Fruit fly (Drosophila melanogaster) whole organism, wandering third instar larva: ENCODE measurements around the gene Nagk.

ENCODE experiments used
- Abd-B ChIP-seq: fragments of >200 bp; optimal IDR thresholded peaks from 2 replicates; lab custom pipeline; 2017; ENCODE audit warnings: missing biosample characterization, missing genetic modification characterization
- CG9705 ChIP-seq: fragments of 200-800 bp; sonication (Bioruptor generic); optimal IDR thresholded peaks from 2 replicates; lab custom pipeline; 2018; ENCODE audit warnings: missing biosample characterization, mild to moderate bottlenecking, missing genetic modification characterization
- Dfd ChIP-seq: fragments of >200 bp; optimal IDR thresholded peaks from 2 replicates; lab custom pipeline; 2017; ENCODE audit warnings: missing biosample characterization, missing genetic modification characterization
- Dif ChIP-seq: fragments of 200-275, 200-300 bp; sonication (Bioruptor generic); optimal IDR thresholded peaks from 2 replicates; lab custom pipeline; 2018; ENCODE audit warnings: missing biosample characterization, missing genetic modification characterization; ENCODE audit not compliant: partially characterized antibody
- HLH106 ChIP-seq: fragments of 200-800 bp; optimal IDR thresholded peaks from 3 replicates; lab custom pipeline; 2019; ENCODE audit warnings: missing biosample characterization, mild to moderate bottlenecking, missing genetic modification characterization, moderate library complexity
- Hnf4 ChIP-seq: fragments of 200-800 bp; sonication (Bioruptor generic); optimal IDR thresholded peaks from 2 replicates; lab custom pipeline; 2016; ENCODE audit warnings: missing biosample characterization, mild to moderate bottlenecking, missing genetic modification characterization
- Hr78 ChIP-seq: fragments of >200 bp; optimal IDR thresholded peaks from 2 replicates; lab custom pipeline; 2017; ENCODE audit warnings: missing biosample characterization, missing genetic modification characterization
- Hr83 ChIP-seq: fragments of 200-300 bp; sonication (Bioruptor generic); optimal IDR thresholded peaks from 2 replicates; lab custom pipeline; 2016; ENCODE audit warnings: missing biosample characterization, mild to moderate bottlenecking, missing genetic modification characterization, moderate library complexity; ENCODE audit not compliant: poor library complexity, severe bottlenecking
- Jra ChIP-seq: sonication (Bioruptor generic); optimal IDR thresholded peaks from 2 replicates; lab custom pipeline; 2016; ENCODE audit warnings: missing biosample characterization, missing genetic modification characterization
- Mio ChIP-seq: sonication (Bioruptor generic); optimal IDR thresholded peaks from 2 replicates; lab custom pipeline; 2016; ENCODE audit warnings: missing biosample characterization, missing genetic modification characterization
- N ChIP-seq: fragments of >200 bp; optimal IDR thresholded peaks from 2 replicates; lab custom pipeline; 2018; ENCODE audit warnings: missing biosample characterization, missing external identifiers, missing genetic modification characterization
- OdsH ChIP-seq: fragments of 200-800 bp; sonication (Bioruptor generic); optimal IDR thresholded peaks from 2 replicates; lab custom pipeline; 2016; ENCODE audit warnings: missing biosample characterization, mild to moderate bottlenecking, missing genetic modification characterization
- Rel ChIP-seq, 2 experiments: fragments of 200-800 bp; sonication (Bioruptor generic) in 1 of 2; optimal IDR thresholded peaks; 2 replicates in 1 of 2; 3 replicates in 1 of 2; lab custom pipeline; 2016 to 2019; ENCODE audit warnings: mild to moderate bottlenecking in 2 of 2, missing biosample characterization in 2 of 2, missing genetic modification characterization in 2 of 2, moderate library complexity in 1 of 2
- Sp1 ChIP-seq: fragments of 200-800 bp; sonication (Bioruptor generic); optimal IDR thresholded peaks from 3 replicates; lab custom pipeline; 2019; ENCODE audit warnings: missing biosample characterization, mild to moderate bottlenecking, missing genetic modification characterization, moderate library complexity
- Vsx2 ChIP-seq: fragments of 200-300, 225-300 bp; sonication (Bioruptor generic); optimal IDR thresholded peaks from 2 replicates; lab custom pipeline; 2018; ENCODE audit warnings: missing biosample characterization, missing genetic modification characterization; ENCODE audit not compliant: partially characterized antibody
- br ChIP-seq: fragments of 200-800 bp; sonication (Bioruptor generic); optimal IDR thresholded peaks from 2 replicates; lab custom pipeline; 2016; ENCODE audit warnings: missing biosample characterization, missing genetic modification characterization
- brk ChIP-seq: fragments of 200-800 bp; sonication (Bioruptor generic); optimal IDR thresholded peaks from 2 replicates; lab custom pipeline; 2016; ENCODE audit warnings: missing biosample characterization, mild to moderate bottlenecking, missing genetic modification characterization
- dl ChIP-seq, 2 experiments: fragments of 175-275, 200-275 bp in 1 of 2; fragments of 200-275 bp in 1 of 2; sonication (Bioruptor generic); optimal IDR thresholded peaks; lab custom pipeline; 2018; ENCODE audit warnings: mild to moderate bottlenecking in 2 of 2, missing biosample characterization in 2 of 2, missing genetic modification characterization in 2 of 2, moderate library complexity in 2 of 2; ENCODE audit not compliant: partially characterized antibody in 2 of 2, insufficient read depth in 1 of 2
- ey ChIP-seq: fragments of 200-800 bp; sonication (Bioruptor generic); optimal IDR thresholded peaks from 2 replicates; lab custom pipeline; 2016; ENCODE audit warnings: missing biosample characterization, missing genetic modification characterization
- foxo ChIP-seq, 2 experiments: fragments of 200-800 bp; sonication (Bioruptor generic); optimal IDR thresholded peaks; 2 replicates in 1 of 2; 3 replicates in 1 of 2; lab custom pipeline; 2016 to 2017; ENCODE audit warnings: missing biosample characterization in 2 of 2, missing genetic modification characterization in 2 of 2
- h ChIP-seq: fragments of 200-800 bp; sonication (Bioruptor generic); optimal IDR thresholded peaks from 3 replicates; lab custom pipeline; 2016; ENCODE audit warnings: missing biosample characterization, mild to moderate bottlenecking, missing genetic modification characterization
- jim ChIP-seq: fragments of 175-275, 200-325 bp; sonication (Bioruptor generic); optimal IDR thresholded peaks from 2 replicates; lab custom pipeline; 2016; ENCODE audit warnings: missing biosample characterization, mild to moderate bottlenecking, missing genetic modification characterization
- lola ChIP-seq: fragments of >200 bp; optimal IDR thresholded peaks from 2 replicates; lab custom pipeline; 2017; ENCODE audit warnings: missing biosample characterization, missing genetic modification characterization
- psq ChIP-seq: fragments of 200-800 bp; sonication (Bioruptor generic); optimal IDR thresholded peaks from 3 replicates; lab custom pipeline; 2017; ENCODE audit warnings: missing biosample characterization, mild to moderate bottlenecking, missing genetic modification characterization, moderate library complexity
- rgr ChIP-seq: fragments of 200-800 bp; sonication (Bioruptor generic); optimal IDR thresholded peaks from 3 replicates; lab custom pipeline; 2016; ENCODE audit warnings: missing biosample characterization, mild to moderate bottlenecking, missing genetic modification characterization
- sage ChIP-seq: fragments of 200-800 bp; sonication (Bioruptor generic); optimal IDR thresholded peaks from 2 replicates; lab custom pipeline; 2016; ENCODE audit warnings: missing biosample characterization, mild to moderate bottlenecking, missing genetic modification characterization
- sv ChIP-seq: fragments of 200-800 bp; sonication (Bioruptor generic); optimal IDR thresholded peaks from 3 replicates; lab custom pipeline; 2016; ENCODE audit warnings: missing biosample characterization, missing genetic modification characterization
- tai ChIP-seq: sonication (Bioruptor generic); optimal IDR thresholded peaks from 2 replicates; lab custom pipeline; 2016; ENCODE audit warnings: missing biosample characterization, missing genetic modification characterization
- woc ChIP-seq: sonication (Bioruptor generic); optimal IDR thresholded peaks from 2 replicates; lab custom pipeline; 2016; ENCODE audit warnings: missing biosample characterization, mild to moderate bottlenecking, missing genetic modification characterization

Gene Nagk

DNA sequence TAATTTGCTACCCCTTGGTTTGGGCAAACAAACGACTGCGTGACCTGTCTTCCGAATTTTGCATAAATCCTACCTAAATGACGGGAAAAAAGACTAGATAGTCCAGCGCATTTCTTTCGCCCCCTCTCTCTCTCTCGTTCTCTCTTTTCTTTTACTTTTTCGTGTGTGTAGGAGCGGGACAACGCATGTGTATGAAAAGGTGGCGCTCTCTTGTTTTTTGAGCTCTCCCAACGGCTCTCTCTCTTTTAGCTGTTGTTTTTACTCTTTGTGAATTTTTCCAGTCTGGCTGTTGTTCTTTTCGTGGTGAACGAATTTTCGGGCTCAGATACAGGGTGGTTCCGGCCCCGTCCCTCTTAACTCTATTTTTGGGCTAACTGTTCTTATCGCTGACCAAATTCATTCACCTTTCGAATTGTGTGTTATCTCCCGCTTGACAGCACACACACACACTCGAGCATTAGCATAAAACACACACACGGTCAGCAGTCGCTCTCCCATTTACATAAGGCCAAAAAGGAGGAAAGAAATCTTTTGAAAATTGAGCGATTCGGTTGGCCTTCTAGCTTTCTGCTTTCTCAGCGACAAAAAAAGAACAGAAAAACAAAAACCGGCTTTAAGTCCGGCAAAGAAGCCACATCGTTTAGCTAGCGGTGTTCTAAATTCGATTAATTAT lies 51.4 kb downstream of the Nagk start:
- TF ChIP-seq Hr78 (no peak), OdsH (GFP tag; lab: Kevin White, UChicago) (peak; percentile 32), Sp1 (GFP tag; lab: Kevin White, UChicago) (peak; percentile 34), Dif (GFP tag; lab: Kevin White, UChicago) (peak; percentile 90), rgr (peak; percentile 8), h (GFP tag; lab: Kevin White, UChicago) (peak; percentile 24), psq (GFP tag; lab: Kevin White, UChicago) (peak; percentile 64), HLH106 (tag; lab: Kevin White, UChicago) (no peak), Vsx2 (GFP tag; lab: Kevin White, UChicago) (peak; percentile 70), dl (GFP tag; optimal IDR thresholded peaks at IDR 0.05; lab: Kevin White, UChicago; ENCODE audit: insufficient read depth in 1 of 2, partially characterized antibody in 2 of 2) (peak; percentile 86 to 92), br (GFP tag; lab: Kevin White, UChicago) (no peak), tai (no peak)

DNA sequence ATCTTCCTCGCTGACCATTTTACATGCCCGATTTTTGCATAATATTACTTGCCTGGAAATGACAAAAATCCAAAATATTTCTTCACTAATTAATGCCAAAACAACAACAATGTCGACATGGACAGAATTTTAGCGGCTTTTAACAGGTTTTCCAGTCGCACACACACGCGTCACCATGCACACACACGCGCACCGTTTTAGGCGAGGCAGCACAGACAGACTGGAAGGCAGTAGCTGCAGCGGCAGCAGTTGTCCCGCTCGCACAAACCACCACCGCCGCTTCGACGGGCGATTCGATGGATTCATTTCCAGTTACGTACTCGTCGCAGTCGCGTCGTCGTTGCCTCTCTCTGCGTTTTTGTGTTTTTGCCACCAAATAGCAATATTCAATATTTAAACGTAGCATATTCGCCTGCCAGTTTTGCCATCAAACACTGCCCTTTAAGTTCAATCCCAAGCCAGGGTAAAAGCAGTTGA lies 52.4 kb downstream of the Nagk start, which contains the start of gene CG45218:
TSS of gene CG45218 (minus strand) at position 158 of the 477 bp plus-strand sequence.
- no peak for TF ChIP-seq sv (GFP tag; lab: Kevin White, UChicago)
- peak in 1 of 2 experiments; percentile 7 for TF ChIP-seq dl (GFP tag; optimal IDR thresholded peaks at IDR 0.05; lab: Kevin White, UChicago; ENCODE audit: insufficient read depth in 1 of 2, partially characterized antibody in 2 of 2)
- TF ChIP-seq Rel (GFP tag; optimal IDR thresholded peaks at IDR 0.05; lab: Kevin White, UChicago) = no peak
- no peak for TF ChIP-seq Rel (tag; optimal IDR thresholded peaks at IDR 0.05; lab: Kevin White, UChicago)
- TF ChIP-seq br (GFP tag; lab: Kevin White, UChicago) = peak; percentile 46
- TF ChIP-seq brk (GFP tag; lab: Kevin White, UChicago) = no peak
- peak in 1 of 2 experiments; percentile 23 for TF ChIP-seq foxo (GFP tag; optimal IDR thresholded peaks at IDR 0.05; lab: Kevin White, UChicago)
- peak; percentile 78 for TF ChIP-seq Hr83 (GFP tag; lab: Kevin White, UChicago)
- peak; percentile 45 for TF ChIP-seq N (GFP tag; lab: Kevin White, UChicago)
- TF ChIP-seq Vsx2 (GFP tag; lab: Kevin White, UChicago) = peak; percentile 21
- TF ChIP-seq OdsH (GFP tag; lab: Kevin White, UChicago) = peak; percentile 19
- no peak for TF ChIP-seq Abd-B (GFP tag; lab: Kevin White, UChicago)
- no peak for TF ChIP-seq woc (GFP tag; lab: Kevin White, UChicago)
- peak; percentile 68 for TF ChIP-seq h (GFP tag; lab: Kevin White, UChicago)
- TF ChIP-seq Dfd = no peak
- TF ChIP-seq tai = no peak
- TF ChIP-seq lola (GFP tag; lab: Kevin White, UChicago) = no peak
- TF ChIP-seq rgr = no peak
- peak; percentile 68 for TF ChIP-seq Dif (GFP tag; lab: Kevin White, UChicago)
- TF ChIP-seq HLH106 (tag; lab: Kevin White, UChicago) = no peak
- peak; percentile 55 for TF ChIP-seq Jra (GFP tag; lab: Kevin White, UChicago)
- TF ChIP-seq ey (GFP tag; lab: Kevin White, UChicago) = no peak
- no peak for TF ChIP-seq jim
- no peak for TF ChIP-seq CG9705 (GFP tag; lab: Kevin White, UChicago)
- TF ChIP-seq, all 38 proteins: peak for 10

dm6 chr3R:15289828-15290641 lies 53.0 kb downstream of the Nagk start:
- TF ChIP-seq sv (GFP tag; lab: Kevin White, UChicago) (no peak), ey (GFP tag; lab: Kevin White, UChicago) (no peak), OdsH (GFP tag; lab: Kevin White, UChicago) (no peak), Hr78 (no peak), Mio (GFP tag; lab: Kevin White, UChicago) (no peak), Hnf4 (no peak), sage (GFP tag; lab: Kevin White, UChicago) (no peak)
